Fruit fly (Drosophila melanogaster) S2 (cell line): ENCODE measurements around the gene CG13700.

Source experiments
- CG8478 ChIP-seq: fragments of >200 bp; optimal IDR thresholded peaks from 2 replicates; lab custom pipeline; 2018
- CTCF ChIP-seq, 2 experiments: fragments of >200 bp; optimal IDR thresholded peaks; 2 replicates each; lab custom pipeline; 2018

CG13700 gene

dm6 chr3L:18301160-18301559, at the start of gene CG13700:
TSS of gene CG13700 (minus strand) at chr3L:18301260.
- TF ChIP-seq CTCF (optimal IDR thresholded peaks at IDR 0.05; lab: Kevin White, UChicago), result no peak
- TF ChIP-seq CG8478 (lab: Kevin White, UChicago), result no peak

DNA sequence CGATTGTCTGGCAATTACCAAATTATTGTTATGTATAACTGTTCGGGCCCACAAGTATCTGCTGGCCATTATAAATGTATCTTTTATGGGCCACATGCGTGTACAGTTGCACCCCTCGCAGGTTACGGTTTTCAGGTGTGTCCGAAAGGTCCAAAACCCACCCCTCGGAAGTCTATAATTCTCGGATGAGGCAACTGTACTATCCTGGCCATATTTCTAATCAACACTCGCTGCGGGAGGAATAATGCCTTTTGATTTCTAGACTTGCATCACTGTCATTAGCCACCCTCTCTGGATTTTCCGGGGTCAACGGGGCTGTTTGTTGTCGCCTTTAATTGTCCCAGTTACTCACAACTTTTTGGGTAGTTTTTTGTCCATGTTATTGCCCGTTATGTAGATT, 49.4 kb upstream of the CG13700 start:
- no peak for TF ChIP-seq CTCF (optimal IDR thresholded peaks at IDR 0.05; lab: Kevin White, UChicago)
- no peak for TF ChIP-seq CG8478 (lab: Kevin White, UChicago)

- no peak for TF ChIP-seq CG8478 (lab: Kevin White, UChicago)
- no peak for TF ChIP-seq CTCF (optimal IDR thresholded peaks at IDR 0.05; lab: Kevin White, UChicago)
Observed at dm6 chr3L:18349090-18349709, 48.1 kb upstream of the CG13700 start.

DNA sequence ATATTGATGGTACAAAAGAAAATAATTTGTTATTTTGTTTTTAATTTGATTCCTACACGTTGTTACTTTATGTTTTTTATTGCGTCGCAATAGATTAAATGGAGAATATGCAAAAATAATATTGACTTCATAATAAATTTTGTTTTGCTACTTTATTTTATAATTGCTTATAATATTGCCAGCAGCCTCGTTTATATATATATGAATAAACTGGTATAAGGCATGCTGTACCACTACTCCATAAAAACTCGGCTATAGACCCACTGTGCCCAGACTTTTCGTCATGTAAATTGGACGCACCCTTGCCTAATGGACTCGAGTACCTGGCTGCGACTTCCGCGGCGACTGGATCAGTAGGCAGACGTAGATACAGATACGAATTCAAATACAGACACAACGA, 47.6 kb upstream of the CG13700 start:
- TF ChIP-seq CG8478 (lab: Kevin White, UChicago), result no peak
- no peak for TF ChIP-seq CTCF (optimal IDR thresholded peaks at IDR 0.05; lab: Kevin White, UChicago)

- TF ChIP-seq CG8478 (lab: Kevin White, UChicago), result no peak
- no peak for TF ChIP-seq CTCF (optimal IDR thresholded peaks at IDR 0.05; lab: Kevin White, UChicago)
Observed at dm6 chr3L:18348040-18348439, 47.0 kb upstream of the CG13700 start.

DNA sequence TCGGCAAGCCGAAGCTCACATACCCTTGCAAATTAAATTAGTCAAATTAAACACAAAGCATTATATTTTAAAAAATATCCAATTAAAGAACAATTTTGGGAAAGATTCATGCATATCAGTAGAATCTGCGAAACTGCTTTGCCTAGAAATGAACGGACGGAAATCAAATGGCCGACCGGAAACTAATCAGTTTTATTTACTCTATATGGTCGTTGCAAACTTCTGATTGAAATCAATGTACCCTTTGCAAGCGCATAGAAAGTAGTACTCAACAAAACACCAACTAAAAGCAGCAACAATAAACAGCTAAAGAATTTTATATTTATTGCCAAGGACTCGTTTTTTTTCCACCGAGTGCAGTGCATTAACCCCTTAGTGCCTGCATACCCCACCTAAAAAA, 43.9 kb upstream of the CG13700 start:
- TF ChIP-seq CG8478 (lab: Kevin White, UChicago) (no peak), CTCF (optimal IDR thresholded peaks at IDR 0.05; lab: Kevin White, UChicago) (no peak)

- TF ChIP-seq CTCF (optimal IDR thresholded peaks at IDR 0.05; lab: Kevin White, UChicago), result no peak
- TF ChIP-seq CG8478 (lab: Kevin White, UChicago), result no peak
Observed at dm6 chr3L:18334253-18334652, 33.2 kb upstream of the CG13700 start.

dm6 chr3L:18329077-18329476, 28.0 kb upstream of the CG13700 start:
- TF ChIP-seq CTCF (optimal IDR thresholded peaks at IDR 0.05; lab: Kevin White, UChicago) (no peak), CG8478 (lab: Kevin White, UChicago) (no peak)

DNA sequence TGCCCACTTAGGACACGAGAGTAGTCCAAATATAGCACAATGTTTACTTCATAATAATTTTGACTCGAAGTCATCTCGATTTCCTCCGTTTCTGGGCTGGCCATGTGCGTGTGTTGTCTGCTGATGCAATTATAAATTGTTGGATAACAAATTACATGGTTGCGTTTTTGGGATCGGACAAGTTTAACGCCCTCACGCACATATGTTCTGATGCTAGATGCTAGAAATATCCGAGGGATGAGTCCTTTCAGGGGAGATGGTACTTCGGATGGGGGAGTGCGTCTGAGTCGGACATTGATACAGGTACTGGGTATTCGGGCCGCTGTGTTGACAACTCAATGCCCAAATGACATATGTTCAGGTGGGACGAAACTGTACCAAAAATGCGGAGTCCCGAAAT, 15.0 kb upstream of the CG13700 start:
- no peak for TF ChIP-seq CTCF (optimal IDR thresholded peaks at IDR 0.05; lab: Kevin White, UChicago)
- no peak for TF ChIP-seq CG8478 (lab: Kevin White, UChicago)

dm6 chr3L:18305792-18306191, 4.7 kb upstream of the CG13700 start:
- TF ChIP-seq CTCF (optimal IDR thresholded peaks at IDR 0.05; lab: Kevin White, UChicago), result no peak
- TF ChIP-seq CG8478 (lab: Kevin White, UChicago), result no peak

DNA sequence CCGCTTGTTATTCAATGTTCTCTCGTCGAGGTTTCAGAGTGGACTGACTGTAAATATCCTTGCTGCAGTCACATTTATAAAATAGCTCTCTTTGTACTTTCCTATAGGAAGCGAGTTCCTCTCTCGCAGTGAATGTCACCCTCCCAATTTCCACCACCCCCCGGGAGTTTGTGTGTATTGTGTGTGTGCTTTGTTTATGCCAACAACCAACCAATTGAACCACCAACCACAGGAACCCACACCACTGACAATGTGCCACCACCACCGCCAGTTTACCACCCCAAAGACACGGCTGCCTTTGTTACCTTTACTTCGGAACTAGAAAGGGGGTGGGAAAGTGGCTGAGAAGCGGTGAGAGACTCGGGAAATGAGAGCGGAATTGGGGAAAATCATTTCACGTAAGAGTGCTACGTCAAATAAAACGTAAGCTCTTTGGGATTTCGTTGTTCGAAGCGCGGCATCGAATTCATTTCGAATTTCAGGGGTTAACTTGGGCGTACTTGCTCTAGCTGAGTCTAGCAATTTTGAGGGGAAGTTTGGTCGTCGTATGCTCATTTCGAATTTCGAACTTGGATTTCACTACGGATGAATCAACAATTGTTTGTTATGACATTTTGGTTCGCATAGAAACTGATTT, 3.4 kb upstream of the CG13700 start, which contains the start of gene grim:
Gene grim (minus strand): TSS at position 51 of the 637 bp plus-strand sequence.
- TF ChIP-seq CG8478 (lab: Kevin White, UChicago) (no peak), CTCF (optimal IDR thresholded peaks at IDR 0.05; lab: Kevin White, UChicago) (no peak)

DNA sequence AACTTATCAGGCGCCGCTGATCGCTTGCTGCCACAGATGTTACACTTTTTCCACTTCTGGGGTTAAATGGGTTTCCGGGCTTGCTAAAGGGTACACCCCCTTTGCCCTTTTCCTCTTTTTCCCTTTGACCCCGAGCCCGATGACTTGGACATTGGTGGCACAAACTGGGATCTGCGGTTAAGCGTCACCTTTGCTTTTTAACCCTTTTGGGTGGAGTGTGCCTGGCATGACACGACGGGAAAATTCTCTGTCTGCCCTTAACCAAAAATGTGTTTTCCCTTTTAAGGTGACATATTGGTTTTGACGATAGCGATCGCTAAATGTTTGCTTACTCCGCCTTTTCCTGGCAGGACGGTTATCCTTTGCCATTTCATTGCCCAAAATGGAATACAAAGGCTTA, 961 bp upstream of the CG13700 start:
- TF ChIP-seq CG8478 (lab: Kevin White, UChicago) (no peak), CTCF (optimal IDR thresholded peaks at IDR 0.05; lab: Kevin White, UChicago) (no peak)

- TF ChIP-seq CG8478 (lab: Kevin White, UChicago) (no peak), CTCF (optimal IDR thresholded peaks at IDR 0.05; lab: Kevin White, UChicago) (no peak)
Observed at dm6 chr3L:18297328-18297727, 3.7 kb downstream of the CG13700 start.

DNA sequence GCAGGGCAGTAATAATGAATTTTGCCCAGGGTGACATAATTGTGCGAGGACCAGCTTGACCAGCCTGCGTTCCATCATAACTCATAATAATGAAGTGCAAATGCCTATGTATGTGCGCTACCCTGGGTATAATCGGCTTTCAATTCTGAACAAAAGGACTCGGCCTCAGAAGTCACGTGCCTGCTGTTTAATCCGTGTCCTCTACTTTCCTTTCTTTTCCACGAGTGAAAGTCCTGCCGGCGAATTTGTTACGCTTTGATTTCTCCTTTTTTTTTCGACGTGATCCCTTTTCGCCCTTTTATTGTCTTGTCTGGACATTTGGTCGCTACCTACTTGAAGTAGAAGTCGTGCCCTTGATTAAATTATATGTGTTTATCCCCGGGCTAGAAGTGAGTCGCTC, 4.6 kb downstream of the CG13700 start:
- TF ChIP-seq CTCF (optimal IDR thresholded peaks at IDR 0.05; lab: Kevin White, UChicago) (no peak), CG8478 (lab: Kevin White, UChicago) (no peak)

DNA sequence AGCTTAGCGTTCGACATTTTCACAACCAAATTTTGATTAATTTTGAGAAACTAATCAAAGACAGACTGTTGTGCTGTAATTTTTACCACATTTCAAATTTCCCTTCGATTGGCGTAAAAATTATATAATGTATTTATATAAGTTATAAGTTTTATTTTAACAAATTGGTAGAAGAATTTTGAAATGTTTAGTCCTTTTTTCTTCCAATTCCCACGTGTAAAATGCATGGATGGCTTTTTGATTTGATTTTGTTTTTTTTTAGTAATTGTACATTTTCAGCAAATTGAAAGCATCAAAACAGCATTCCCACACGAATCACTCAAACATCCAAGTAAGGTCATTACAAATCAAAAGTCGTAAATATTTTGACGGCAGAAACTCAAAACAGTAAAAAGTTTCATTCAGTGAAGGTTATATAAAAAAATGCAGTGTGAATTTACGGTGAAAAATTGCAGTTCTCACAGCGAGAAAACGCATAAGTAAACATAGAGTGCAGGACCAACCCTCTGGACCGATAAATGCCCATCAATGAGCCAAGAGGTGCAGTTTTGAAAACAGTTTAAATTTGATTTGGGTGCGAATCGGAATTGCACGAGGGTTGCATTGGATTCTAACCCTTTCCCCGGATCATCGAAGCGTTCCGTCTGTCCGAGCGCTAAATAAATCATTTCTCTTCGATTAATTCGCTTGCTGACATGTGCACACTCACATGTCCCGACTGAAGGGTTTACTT, 6.7 kb downstream of the CG13700 start, which contains the start of gene CG5103:
Gene CG5103 (minus strand): TSS at position 51 of the 733 bp plus-strand sequence.
- TF ChIP-seq CTCF (optimal IDR thresholded peaks at IDR 0.05; lab: Kevin White, UChicago) (no peak), CG8478 (lab: Kevin White, UChicago) (no peak)
